Worm (Caenorhabditis elegans) whole organism, L4 larva: Measurements from ENCODE around the gene sfxn-1.4.

ENCODE experiments used
- D1046.2 ChIP-seq: fragments of 200-800 bp; sonication (Bioruptor generic); IDR thresholded peaks from 2 replicates; pipeline ENCODE4 v1.3.6; 2022; ENCODE audit warnings: missing genetic modification characterization, missing compliant biosample characterization
- F10B5.3 ChIP-seq: sonication (generic microtip); optimal IDR thresholded peaks from 2 replicates; lab custom pipeline; 2016; ENCODE audit warnings: mild to moderate bottlenecking, missing genetic modification characterization, missing compliant biosample characterization
- F26F4.8 ChIP-seq: fragments of 200-800 bp; sonication (Bioruptor generic); conservative IDR thresholded peaks from 2 replicates; pipeline ENCODE4 v1.3.6; 2022; ENCODE audit warnings: missing genetic modification characterization, missing compliant biosample characterization
- F37D6.2 ChIP-seq: sonication (generic microtip); optimal IDR thresholded peaks from 2 replicates; lab custom pipeline; 2016; ENCODE audit warnings: mild to moderate bottlenecking, missing genetic modification characterization, missing compliant biosample characterization
- F49E8.2 ChIP-seq: sonication (generic microtip); optimal IDR thresholded peaks from 2 replicates; lab custom pipeline; 2016; ENCODE audit warnings: missing compliant biosample characterization, mild to moderate bottlenecking, missing genetic modification characterization, borderline replicate concordance
- T26A8.4 ChIP-seq: fragments of 200-800 bp; sonication (Bioruptor generic); IDR thresholded peaks from 2 replicates; pipeline ENCODE4 v1.3.6; 2022; ENCODE audit warnings: missing genetic modification characterization, missing compliant biosample characterization
- Y48G9A.11 ChIP-seq: fragments of 200-800 bp; sonication (Bioruptor generic); IDR thresholded peaks from 2 replicates; pipeline ENCODE4 v1.3.6; 2022; ENCODE audit warnings: missing genetic modification reagents, missing genetic modification characterization, missing compliant biosample characterization
- ZK337.2 ChIP-seq: fragments of 200-800 bp; sonication (Bioruptor generic); IDR thresholded peaks from 2 replicates; pipeline ENCODE4 v1.3.6; 2022; ENCODE audit warnings: missing genetic modification reagents, missing genetic modification characterization, missing compliant biosample characterization
- aha-1 ChIP-seq: fragments of 150-350 bp; peaks from one replicate; lab custom pipeline; 2014; ENCODE audit warnings: missing biosample characterization, missing genetic modification characterization
- ama-1 ChIP-seq: fragments of 150-350 bp; optimal IDR thresholded peaks from 2 replicates; lab custom pipeline; 2014; ENCODE audit warnings: inconsistent platforms, mixed read lengths
- arid-1 ChIP-seq: fragments of 200-800 bp; sonication (Bioruptor generic); conservative IDR thresholded peaks from 2 replicates; pipeline ENCODE4 v1.3.6; 2022; ENCODE audit warnings: missing genetic modification reagents, missing genetic modification characterization, missing compliant biosample characterization
- ceh-28 ChIP-seq: fragments of 150-350 bp; optimal IDR thresholded peaks from 2 replicates; lab custom pipeline; 2014; ENCODE audit warnings: missing biosample characterization, missing genetic modification reagents, missing genetic modification characterization
- ceh-82 ChIP-seq: sonication (generic microtip); optimal IDR thresholded peaks from 2 replicates; lab custom pipeline; 2017; ENCODE audit warnings: missing biosample characterization, missing genetic modification characterization
- ces-1 ChIP-seq: fragments of 150-350 bp; sonication (generic microtip); optimal IDR thresholded peaks from 4 replicates; lab custom pipeline; 2014; ENCODE audit warnings: missing biosample characterization, missing genetic modification reagents, missing genetic modification characterization
- cey-2 ChIP-seq: sonication (generic microtip); optimal IDR thresholded peaks from 3 replicates; lab custom pipeline; 2017; ENCODE audit warnings: missing genetic modification characterization, mild to moderate bottlenecking, missing compliant biosample characterization, antibody characterized with exemption, borderline replicate concordance; ENCODE audit not compliant: insufficient read depth
- daf-12 ChIP-seq: fragments of 150-350 bp; optimal IDR thresholded peaks from 2 replicates; lab custom pipeline; 2014; ENCODE audit warnings: missing biosample characterization, missing genetic modification reagents, missing genetic modification characterization
- egl-43 ChIP-seq: fragments of 200-800 bp; sonication (Bioruptor generic); IDR thresholded peaks from 2 replicates; pipeline ENCODE4 v1.3.6; 2022; ENCODE audit warnings: missing genetic modification reagents, missing genetic modification characterization, missing compliant biosample characterization
- fkh-10 ChIP-seq: fragments of 150-350 bp; optimal IDR thresholded peaks from 2 replicates; lab custom pipeline; 2014; ENCODE audit warnings: missing biosample characterization, missing genetic modification reagents, missing genetic modification characterization
- fos-1 ChIP-seq: fragments of 150-350 bp; optimal IDR thresholded peaks from 2 replicates; lab custom pipeline; 2014; ENCODE audit warnings: missing biosample characterization, missing genetic modification characterization
- hif-1 ChIP-seq, 2 experiments: sonication (generic microtip); optimal IDR thresholded peaks; 2 replicates each; lab custom pipeline; 2016 to 2017; ENCODE audit warnings: missing compliant biosample characterization in 2 of 2, missing genetic modification characterization in 2 of 2, missing genetic modification reagents in 2 of 2, missing genotype in 2 of 2, mild to moderate bottlenecking in 1 of 2
- hlh-30 ChIP-seq: sonication (generic microtip); optimal IDR thresholded peaks from 2 replicates; lab custom pipeline; 2017; ENCODE audit warnings: antibody characterized with exemption, mild to moderate bottlenecking, missing genetic modification characterization, missing compliant biosample characterization; ENCODE audit not compliant: insufficient read depth
- hmg-1.1 ChIP-seq: fragments of 200-800 bp; sonication (Bioruptor generic); IDR thresholded peaks from 2 replicates; pipeline ENCODE4 v1.3.6; 2022; ENCODE audit warnings: missing genetic modification reagents, missing genetic modification characterization, missing compliant biosample characterization
- jun-1 ChIP-seq: fragments of 150-350 bp; optimal IDR thresholded peaks from 2 replicates; lab custom pipeline; 2014; ENCODE audit warnings: missing biosample characterization, missing genetic modification reagents, missing genetic modification characterization
- lin-1 ChIP-seq: fragments of 200-800 bp; sonication (Bioruptor generic); IDR thresholded peaks from 2 replicates; pipeline ENCODE4 v1.3.6; 2022; ENCODE audit warnings: missing genetic modification reagents, missing genetic modification characterization, missing compliant biosample characterization
- lin-29 ChIP-seq: fragments of 200-800 bp; sonication (Bioruptor generic); IDR thresholded peaks from 2 replicates; pipeline ENCODE4 v1.3.6; 2022; ENCODE audit warnings: missing genetic modification reagents, missing genetic modification characterization, missing compliant biosample characterization
- lsy-2 ChIP-seq, 2 experiments: fragments of 150-350 bp in 1 of 2; sonication (generic microtip) in 1 of 2; optimal IDR thresholded peaks; 2 replicates each; lab custom pipeline; 2014 to 2017; ENCODE audit warnings: missing biosample characterization in 2 of 2, missing genetic modification characterization in 2 of 2
- mdl-1 ChIP-seq, 2 experiments: fragments of 150-350 bp in 1 of 2; sonication (generic microtip) in 1 of 2; optimal IDR thresholded peaks; 2 replicates each; lab custom pipeline; 2014 to 2017; ENCODE audit warnings: missing biosample characterization in 2 of 2, missing genetic modification characterization in 2 of 2
- mdt-29 ChIP-seq: fragments of 200-800 bp; sonication (Bioruptor generic); IDR thresholded peaks from 2 replicates; pipeline ENCODE4 v1.3.6; 2022; ENCODE audit warnings: missing genetic modification reagents, missing genetic modification characterization, missing compliant biosample characterization
- mep-1 ChIP-seq: fragments of 150-350 bp; sonication (generic microtip); optimal IDR thresholded peaks from 3 replicates; lab custom pipeline; 2014; ENCODE audit warnings: missing biosample characterization, missing genetic modification characterization
- nhr-10 ChIP-seq: fragments of 150-350 bp; optimal IDR thresholded peaks from 2 replicates; lab custom pipeline; 2014; ENCODE audit warnings: missing biosample characterization, missing genetic modification characterization
- nhr-11 ChIP-seq: fragments of 150-350 bp; optimal IDR thresholded peaks from 2 replicates; lab custom pipeline; 2014; ENCODE audit warnings: missing biosample characterization, missing genetic modification characterization
- nhr-111 ChIP-seq: fragments of 200-800 bp; sonication (Bioruptor generic); optimal IDR thresholded peaks from 2 replicates; lab custom pipeline; 2018; ENCODE audit warnings: mild to moderate bottlenecking, missing genetic modification characterization, missing compliant biosample characterization
- nhr-25 ChIP-seq: sonication (generic microtip); optimal IDR thresholded peaks from 2 replicates; lab custom pipeline; 2017; ENCODE audit warnings: missing genetic modification characterization, mild to moderate bottlenecking, missing compliant biosample characterization, antibody characterized with exemption, moderate library complexity, borderline replicate concordance; ENCODE audit not compliant: insufficient read depth
- nhr-28 ChIP-seq: fragments of 150-350 bp; optimal IDR thresholded peaks from 2 replicates; lab custom pipeline; 2014; ENCODE audit warnings: missing biosample characterization, missing genetic modification characterization
- nhr-6 ChIP-seq: fragments of 150-350 bp; optimal IDR thresholded peaks from 2 replicates; lab custom pipeline; 2014; ENCODE audit warnings: missing biosample characterization, missing genetic modification characterization
- nhr-76 ChIP-seq: fragments of 150-350 bp; optimal IDR thresholded peaks from 2 replicates; lab custom pipeline; 2014; ENCODE audit warnings: missing biosample characterization, missing genetic modification characterization
- nhr-77 ChIP-seq: fragments of 150-350 bp; optimal IDR thresholded peaks from 2 replicates; lab custom pipeline; 2014; ENCODE audit warnings: missing biosample characterization, missing genetic modification characterization
- php-3 ChIP-seq: fragments of 200-800 bp; sonication (Bioruptor generic); IDR thresholded peaks from 2 replicates; pipeline ENCODE4 v1.3.6; 2022; ENCODE audit warnings: missing genetic modification reagents, missing genetic modification characterization, missing compliant biosample characterization
- pqm-1 ChIP-seq: sonication (generic microtip); optimal IDR thresholded peaks from 2 replicates; lab custom pipeline; 2017; ENCODE audit warnings: missing biosample characterization, missing genetic modification characterization
- snpc-4 ChIP-seq: fragments of 150-350 bp; optimal IDR thresholded peaks from 2 replicates; lab custom pipeline; 2014; ENCODE audit warnings: missing biosample characterization, missing genetic modification characterization
- spr-3 ChIP-seq: fragments of 200-800 bp; sonication (Bioruptor generic); optimal IDR thresholded peaks from 2 replicates; lab custom pipeline; 2018; ENCODE audit warnings: mild to moderate bottlenecking, missing genetic modification characterization, missing compliant biosample characterization
- tra-1 ChIP-seq: fragments of 200-800 bp; sonication (Bioruptor generic); IDR thresholded peaks from 2 replicates; pipeline ENCODE4 v1.3.6; 2022; ENCODE audit warnings: missing genetic modification reagents, missing genetic modification characterization, missing compliant biosample characterization
- zfp-3 ChIP-seq: fragments of 200-800 bp; sonication (Bioruptor generic); conservative IDR thresholded peaks from 2 replicates; pipeline ENCODE4 v1.3.6; 2022; ENCODE audit warnings: missing genetic modification reagents, missing genetic modification characterization, missing compliant biosample characterization
- zip-11 ChIP-seq: fragments of 200-800 bp; sonication (Bioruptor generic); IDR thresholded peaks from 2 replicates; pipeline ENCODE4 v1.3.6; 2022; ENCODE audit warnings: missing genetic modification characterization, missing compliant biosample characterization
- zip-2 ChIP-seq: fragments of 150-350 bp; optimal IDR thresholded peaks from 2 replicates; lab custom pipeline; 2014; ENCODE audit warnings: missing biosample characterization, missing genetic modification characterization

The sfxn-1.4 gene

DNA sequence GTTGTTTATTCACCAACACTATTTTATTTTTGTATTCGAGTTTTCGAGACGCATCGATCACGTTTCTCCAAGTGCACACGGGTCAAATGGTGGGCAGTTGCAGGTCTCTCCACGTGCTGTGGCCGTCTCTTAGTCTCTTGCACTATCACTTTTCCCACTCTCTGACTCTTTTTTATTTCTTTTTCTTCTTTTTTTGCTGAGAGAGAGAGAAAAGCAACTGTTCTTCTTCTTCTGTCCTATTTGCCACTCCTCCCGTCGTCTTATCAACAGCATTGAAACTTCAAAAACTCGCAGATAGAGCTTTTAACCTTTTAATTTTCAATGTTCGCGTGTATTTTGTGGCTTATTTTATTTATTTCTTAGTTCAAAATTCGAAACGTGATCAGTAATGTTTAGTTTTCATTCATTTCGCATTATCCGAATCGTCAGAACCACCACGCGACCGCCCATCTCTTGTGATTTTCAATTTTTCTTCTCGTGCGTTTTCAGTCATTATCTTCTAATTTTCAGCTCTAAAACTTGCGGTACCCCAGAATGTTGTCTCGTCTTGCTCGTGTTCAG is 47.6 kb upstream of the sfxn-1.4 start, which contains the start of gene alh-8 (continued):
- TF ChIP-seq T26A8.4 (0 out of 2 replicates have a peak, but pooled peaks have one; percentile 10), hlh-30 (tag; lab: Kevin White, UChicago) (peak; percentile 97), F10B5.3 (tag; lab: Kevin White, UChicago) (no peak), fos-1 (tag; lab: Kevin White, UChicago) (no peak), nhr-6 (tag; lab: Kevin White, UChicago) (no peak), nhr-111 (GFP tag; lab: Kevin White, UChicago) (no peak), nhr-28 (tag; lab: Kevin White, UChicago) (peak; percentile 82), tra-1 (GFP tag; lab: Robert Waterston, UW) (no peak), ama-1 (lab: Kevin White, UChicago) (peak; percentile 64), spr-3 (peak; percentile 56), snpc-4 (no peak), F49E8.2 (no peak), arid-1 (GFP tag; lab: Robert Waterston, UW) (no peak), nhr-25 (tag; lab: Kevin White, UChicago) (no peak), nhr-77 (tag; lab: Kevin White, UChicago) (peak; percentile 43)

DNA sequence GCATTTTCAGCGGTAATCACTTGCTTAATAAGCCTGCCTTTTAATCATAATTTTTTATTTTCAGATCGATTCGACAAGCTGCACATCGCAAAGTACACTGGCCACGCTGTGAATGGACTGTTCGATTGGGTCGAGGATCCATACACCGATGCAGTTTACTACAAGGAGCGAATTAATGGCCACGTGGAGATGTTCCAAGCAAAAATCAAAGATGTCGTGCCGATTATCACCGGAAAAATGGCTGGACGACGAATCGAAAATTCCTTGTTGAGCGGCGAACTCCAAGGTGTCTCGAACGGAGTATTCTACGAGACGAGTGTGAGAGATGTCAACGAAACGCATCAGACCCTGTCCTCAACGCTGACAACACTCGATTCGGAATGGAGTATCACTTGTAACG is 46.4 kb upstream of the sfxn-1.4 start:
- peak; percentile 91 for TF ChIP-seq aha-1 (tag; lab: Kevin White, UChicago)
- TF ChIP-seq php-3 (GFP tag; lab: Robert Waterston, UW), result no peak

DNA sequence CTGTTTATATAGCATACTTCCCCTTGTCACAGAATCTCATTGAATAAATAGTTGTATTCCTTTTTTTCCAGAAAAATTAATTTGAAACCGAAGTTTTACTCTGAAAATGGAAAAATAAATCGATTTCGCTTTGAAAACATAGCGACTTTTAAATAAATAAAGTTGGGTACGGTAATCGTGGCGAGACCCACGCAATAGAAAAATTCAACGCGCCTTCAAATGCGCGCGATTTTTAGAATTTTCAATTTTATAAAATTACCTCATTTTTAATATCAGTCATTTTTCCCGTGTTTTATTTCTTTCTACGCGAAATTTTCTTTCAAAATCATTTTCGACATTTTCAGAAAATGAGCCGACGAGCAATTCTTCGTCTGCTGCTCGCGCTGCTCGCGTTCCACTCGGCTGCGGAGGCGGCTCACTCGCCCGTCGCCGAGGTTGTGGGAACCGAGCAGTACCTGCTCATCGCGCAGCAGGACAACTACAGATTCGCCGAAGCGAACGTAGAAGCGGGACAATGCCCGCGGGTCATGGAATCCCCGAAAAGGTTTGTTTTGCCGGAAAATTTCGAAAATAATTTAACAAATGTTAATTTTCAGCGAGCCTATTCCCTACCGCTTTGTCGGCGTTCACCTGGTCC is 45.6 kb upstream of the sfxn-1.4 start, which contains the start of gene F13D12.5:
Gene F13D12.5 (plus strand): TSS at position 345 of the 637 bp plus-strand sequence.
- TF ChIP-seq jun-1 (tag; lab: Kevin White, UChicago) (no peak), ZK337.2 (no peak), fkh-10 (no peak), php-3 (GFP tag; lab: Robert Waterston, UW) (no peak), pqm-1 (tag; lab: Kevin White, UChicago) (no peak), cey-2 (tag; lab: Kevin White, UChicago) (no peak), fos-1 (tag; lab: Kevin White, UChicago) (no peak), nhr-11 (no peak), arid-1 (GFP tag; lab: Robert Waterston, UW) (no peak), ces-1 (GFP tag; lab: Kevin White, UChicago) (no peak), Y48G9A.11 (GFP tag; lab: Robert Waterston, UW) (peak; percentile 71; the same call in 1 of the 2 replicates), ceh-82 (tag; lab: Kevin White, UChicago) (no peak), nhr-10 (tag; lab: Kevin White, UChicago) (no peak), nhr-111 (GFP tag; lab: Kevin White, UChicago) (no peak), mdt-29 (GFP tag; lab: Robert Waterston, UW) (no peak), nhr-76 (tag; lab: Kevin White, UChicago) (no peak), mdl-1 (tag; optimal IDR thresholded peaks at IDR 0.05; lab: Kevin White, UChicago) (no peak), hif-1 (tag; optimal IDR thresholded peaks at IDR 0.05; lab: Kevin White, UChicago) (no peak), hmg-1.1 (GFP tag; lab: Robert Waterston, UW) (no peak; the same call in 1 of the 2 replicates), mep-1 (tag; lab: Kevin White, UChicago) (no peak), D1046.2 (GFP tag; lab: Robert Waterston, UW) (no peak), zfp-3 (GFP tag; lab: Robert Waterston, UW) (0 out of 2 replicates have a peak, but pooled peaks have one; percentile 40), daf-12 (no peak), nhr-77 (tag; lab: Kevin White, UChicago) (no peak), F37D6.2 (no peak), F26F4.8 (GFP tag; lab: Robert Waterston, UW) (no peak), lin-1 (GFP tag; lab: Robert Waterston, UW) (no peak), egl-43 (GFP tag; lab: Robert Waterston, UW) (0 out of 2 replicates have a peak, but pooled peaks have one; percentile 46), zip-11 (GFP tag; lab: Robert Waterston, UW) (no peak), spr-3 (no peak), zip-2 (tag; lab: Kevin White, UChicago) (no peak), snpc-4 (no peak), ceh-28 (tag; lab: Kevin White, UChicago) (no peak), lin-29 (no peak), aha-1 (tag; lab: Kevin White, UChicago) (peak; percentile 41), lsy-2 (tag; optimal IDR thresholded peaks at IDR 0.05; lab: Kevin White, UChicago) (peak in 1 of 2 experiments; percentile 51), tra-1 (GFP tag; lab: Robert Waterston, UW) (0 out of 2 replicates have a peak, but pooled peaks have one; percentile 11)
